Worm (Caenorhabditis elegans): Measurements from ENCODE around the gene F09B12.7.

DNA sequence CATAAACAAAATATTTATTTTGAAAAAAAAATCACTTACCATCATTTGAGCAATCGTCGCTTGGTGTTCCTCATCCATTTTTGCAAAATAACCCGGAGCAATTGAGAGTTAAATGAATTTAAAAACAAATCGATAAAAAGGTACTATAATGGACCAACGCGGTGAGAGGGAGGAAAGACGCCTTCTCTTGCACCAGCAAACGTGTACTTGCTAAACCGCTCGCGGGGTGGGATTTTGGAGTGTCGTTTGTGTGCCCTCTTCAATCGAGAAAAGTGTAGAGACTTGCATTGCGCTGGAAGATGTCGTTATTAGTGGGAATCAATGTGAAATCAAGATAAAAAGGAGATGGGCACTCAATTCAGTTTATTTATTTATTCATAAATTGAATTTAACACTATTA lies 11.1 kb downstream of the F09B12.7 start, which contains the start of gene H40L08.1:
- no peak for TF ChIP-seq flt-1 (GFP tag; IDR thresholded peaks at IDR 0.05)
- no peak for TF ChIP-seq ref-1 (GFP tag; conservative IDR thresholded peaks at IDR 0.05)
- no peak for TF ChIP-seq cog-1 (tag; optimal IDR thresholded peaks at IDR 0.05)
- no peak for TF ChIP-seq tab-1 (GFP tag; IDR thresholded peaks at IDR 0.05)
- no peak for TF ChIP-seq T22C8.4 (GFP tag; IDR thresholded peaks at IDR 0.05)
